Worm (Caenorhabditis elegans) whole organism, L1 larva: ENCODE data around the gene F19G12.8.

Experiments
- ama-1 ChIP-seq: fragments of 150-350 bp; optimal IDR thresholded peaks from 2 replicates; lab custom pipeline; 2014
- efl-1 ChIP-seq, 4 experiments: fragments of 150-350 bp; optimal IDR thresholded peaks in 3 of 4; peaks in 1 of 4; 1 replicate in 1 of 4; 2 replicates in 3 of 4; lab custom pipeline; 2014; ENCODE audit warnings: missing biosample characterization in 2 of 4, missing genetic modification characterization in 2 of 4, missing genetic modification reagents in 2 of 4
- elt-2 ChIP-seq: sonication (generic microtip); optimal IDR thresholded peaks from 2 replicates; lab custom pipeline; 2016; ENCODE audit warnings: missing genetic modification characterization, mild to moderate bottlenecking, inconsistent platforms, missing compliant biosample characterization, missing genetic modification reagents
- lin-39 ChIP-seq: fragments of 150-350 bp; optimal IDR thresholded peaks from 2 replicates; lab custom pipeline; 2014; ENCODE audit warnings: missing biosample characterization, missing genetic modification reagents, missing genetic modification characterization
- mdl-1 ChIP-seq, 2 experiments: fragments of 150-350 bp; optimal IDR thresholded peaks; 2 replicates each; lab custom pipeline; 2014 to 2017; ENCODE audit warnings: missing biosample characterization in 2 of 2, missing genetic modification characterization in 2 of 2, inconsistent platforms in 1 of 2
- nhr-20 ChIP-seq: sonication (generic microtip); optimal IDR thresholded peaks from 2 replicates; lab custom pipeline; 2016; ENCODE audit warnings: mild to moderate bottlenecking, missing genetic modification characterization, missing compliant biosample characterization
- swsn-7 ChIP-seq: sonication (generic microtip); optimal IDR thresholded peaks from 2 replicates; lab custom pipeline; 2016; ENCODE audit warnings: missing genetic modification characterization, missing compliant biosample characterization
- unc-62 ChIP-seq: fragments of 150-350 bp; optimal IDR thresholded peaks from 2 replicates; lab custom pipeline; 2014; ENCODE audit warnings: missing biosample characterization, missing genetic modification reagents, missing genetic modification characterization

DNA sequence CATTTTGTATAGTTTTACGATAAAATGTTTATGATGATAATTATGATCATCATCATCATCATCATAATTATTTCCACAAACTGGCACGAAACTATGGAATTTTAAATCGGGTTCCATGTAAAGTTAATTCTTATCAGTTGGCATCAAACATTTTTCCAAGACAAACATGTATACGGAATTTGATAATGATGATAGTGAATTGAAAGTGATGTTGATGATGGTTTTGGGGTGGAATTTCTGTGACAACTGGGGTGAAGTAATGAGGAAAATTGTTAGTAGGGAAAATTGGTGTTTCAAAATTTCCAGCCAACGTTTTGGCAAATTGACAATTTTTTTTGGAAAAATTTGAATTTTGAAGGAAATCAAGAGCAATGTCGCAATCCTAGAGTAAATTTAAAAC, 42.6 kb downstream of the F19G12.8 start:
- TF ChIP-seq unc-62 (GFP tag; lab: Kevin White, UChicago): no peak
- no peak for TF ChIP-seq swsn-7
- no peak for TF ChIP-seq nhr-20
- TF ChIP-seq lin-39 (tag; lab: Kevin White, UChicago): no peak
- TF ChIP-seq efl-1 (optimal IDR thresholded peaks at IDR 0.05; lab: Kevin White, UChicago): no peak
- no peak for TF ChIP-seq efl-1 (GFP tag; optimal IDR thresholded peaks at IDR 0.05 in 1 of 2; lab: Kevin White, UChicago)
- TF ChIP-seq ama-1 (lab: Kevin White, UChicago): no peak
- TF ChIP-seq elt-2 (tag; lab: Kevin White, UChicago): no peak
- no peak for TF ChIP-seq mdl-1 (tag; optimal IDR thresholded peaks at IDR 0.05; lab: Kevin White, UChicago)
